Worm (Caenorhabditis elegans) whole organism, young adult: ENCODE results near the gene F44E5.17.

ENCODE experiments used
- C06A6.2 ChIP-seq: fragments of 200-800 bp; sonication (Bioruptor generic); conservative IDR thresholded peaks from 2 replicates; pipeline ENCODE4 v1.3.6; 2022; ENCODE audit warnings: missing genetic modification characterization, missing compliant biosample characterization
- D2030.7 ChIP-seq: fragments of 200-800 bp; sonication (Bioruptor generic); IDR thresholded peaks from 2 replicates; pipeline ENCODE4 v1.3.6; 2022; ENCODE audit warnings: missing genetic modification reagents, missing genetic modification characterization, missing compliant biosample characterization
- F23B12.7 ChIP-seq: sonication (generic microtip); optimal IDR thresholded peaks from 2 replicates; lab custom pipeline; 2017; ENCODE audit warnings: missing genetic modification characterization, mild to moderate bottlenecking, missing compliant biosample characterization, antibody characterized with exemption, moderate library complexity; ENCODE audit not compliant: insufficient read depth
- F33H1.4 ChIP-seq: fragments of 200-800 bp; sonication (Bioruptor generic); IDR thresholded peaks from 2 replicates; pipeline ENCODE4 v1.3.6; 2022; ENCODE audit warnings: missing genetic modification reagents, missing genetic modification characterization, missing compliant biosample characterization
- F37B4.10 ChIP-seq: fragments of 200-800 bp; sonication (Bioruptor generic); IDR thresholded peaks from 2 replicates; pipeline ENCODE4 v1.3.6; 2022; ENCODE audit warnings: missing genetic modification characterization, missing compliant biosample characterization
- F52B5.7 ChIP-seq: sonication (generic microtip); optimal IDR thresholded peaks from 2 replicates; lab custom pipeline; 2016; ENCODE audit warnings: mild to moderate bottlenecking, missing genetic modification characterization, missing compliant biosample characterization
- F57C9.4 ChIP-seq: sonication (generic microtip); optimal IDR thresholded peaks from 2 replicates; lab custom pipeline; 2017; ENCODE audit warnings: mild to moderate bottlenecking, missing genetic modification characterization, missing compliant biosample characterization
- K12H6.12 ChIP-seq: fragments of 200-800 bp; sonication (Bioruptor generic); optimal IDR thresholded peaks from 2 replicates; lab custom pipeline; 2018; ENCODE audit warnings: mild to moderate bottlenecking, missing genetic modification characterization, missing compliant biosample characterization
- T26A5.8 ChIP-seq: sonication (generic microtip); optimal IDR thresholded peaks from 2 replicates; lab custom pipeline; 2016; ENCODE audit warnings: missing genetic modification characterization, missing compliant biosample characterization
- Y53G8AR.9 ChIP-seq: fragments of 200-800 bp; sonication (Bioruptor generic); conservative IDR thresholded peaks from 2 replicates; pipeline ENCODE4 v1.3.6; 2022; ENCODE audit warnings: missing genetic modification reagents, missing genetic modification characterization, missing compliant biosample characterization
- Y95B8A.8 ChIP-seq: fragments of 200-800 bp; sonication (Bioruptor generic); IDR thresholded peaks from 2 replicates; pipeline ENCODE4 v1.3.6; 2022; ENCODE audit warnings: missing genetic modification reagents, missing genetic modification characterization, missing compliant biosample characterization
- akir-1 ChIP-seq: fragments of 200-800 bp; sonication (Bioruptor generic); optimal IDR thresholded peaks from 2 replicates; lab custom pipeline; 2018; ENCODE audit warnings: mild to moderate bottlenecking, missing genetic modification characterization, moderate library complexity, missing compliant biosample characterization
- atf-7 ChIP-seq: sonication (generic microtip); optimal IDR thresholded peaks from 2 replicates; lab custom pipeline; 2017; ENCODE audit warnings: mild to moderate bottlenecking, missing genetic modification characterization, missing compliant biosample characterization
- athp-1 ChIP-seq: sonication (generic microtip); optimal IDR thresholded peaks from 2 replicates; lab custom pipeline; 2017; ENCODE audit warnings: mild to moderate bottlenecking, missing genetic modification characterization, missing compliant biosample characterization
- attf-6 ChIP-seq: fragments of 200-800 bp; sonication (Bioruptor generic); IDR thresholded peaks from 2 replicates; pipeline ENCODE4 v1.3.6; 2022; ENCODE audit warnings: missing genetic modification reagents, missing genetic modification characterization, missing compliant biosample characterization
- bed-2 ChIP-seq: fragments of 200-800 bp; sonication (Bioruptor generic); IDR thresholded peaks from 2 replicates; pipeline ENCODE4 v1.3.6; 2022; ENCODE audit warnings: missing genetic modification reagents, missing genetic modification characterization, missing compliant biosample characterization
- cebp-2 ChIP-seq: fragments of 200-800 bp; sonication (Bioruptor generic); IDR thresholded peaks from 2 replicates; pipeline ENCODE4 v1.3.6; 2022; ENCODE audit warnings: missing genetic modification characterization, missing compliant biosample characterization
- ceh-100 ChIP-seq: fragments of 200-800 bp; sonication (Bioruptor generic); IDR thresholded peaks from 2 replicates; pipeline ENCODE4 v1.3.6; 2022; ENCODE audit warnings: missing genetic modification reagents, missing genetic modification characterization, missing compliant biosample characterization
- ceh-58 ChIP-seq: fragments of 200-800 bp; sonication (Bioruptor generic); IDR thresholded peaks from 2 replicates; pipeline ENCODE4 v1.3.6; 2022; ENCODE audit warnings: missing genetic modification characterization, missing compliant biosample characterization
- ceh-79 ChIP-seq: sonication (generic microtip); optimal IDR thresholded peaks from 2 replicates; lab custom pipeline; 2017; ENCODE audit warnings: mild to moderate bottlenecking, missing genetic modification characterization, missing compliant biosample characterization
- die-1 ChIP-seq: sonication (generic microtip); optimal IDR thresholded peaks from 2 replicates; lab custom pipeline; 2016; ENCODE audit warnings: missing genotype, mild to moderate bottlenecking, missing genetic modification characterization, missing compliant biosample characterization
- egl-44 ChIP-seq: fragments of 200-800 bp; sonication (Bioruptor generic); IDR thresholded peaks from 2 replicates; pipeline ENCODE4 v1.3.6; 2022; ENCODE audit warnings: missing genetic modification reagents, missing genetic modification characterization, missing compliant biosample characterization
- egrh-3 ChIP-seq: fragments of 200-800 bp; sonication (Bioruptor generic); IDR thresholded peaks from 2 replicates; pipeline ENCODE4 v1.3.6; 2022; ENCODE audit warnings: missing genetic modification reagents, missing genetic modification characterization, missing compliant biosample characterization
- ekl-4 ChIP-seq: fragments of 200-800 bp; sonication (Bioruptor generic); IDR thresholded peaks from 2 replicates; pipeline ENCODE4 v1.3.6; 2022; ENCODE audit warnings: missing genetic modification reagents, missing genetic modification characterization, missing compliant biosample characterization
- gei-17 ChIP-seq: fragments of 200-800 bp; sonication (Bioruptor generic); optimal IDR thresholded peaks from 2 replicates; lab custom pipeline; 2018; ENCODE audit warnings: mild to moderate bottlenecking, missing genetic modification characterization, missing compliant biosample characterization
- hlh-12 ChIP-seq: sonication (generic microtip); optimal IDR thresholded peaks from 2 replicates; lab custom pipeline; 2016; ENCODE audit warnings: missing genetic modification characterization, missing compliant biosample characterization
- hlh-26 ChIP-seq: fragments of 200-800 bp; sonication (Bioruptor generic); conservative IDR thresholded peaks from 2 replicates; pipeline ENCODE4 v1.3.6; 2022; ENCODE audit warnings: missing genetic modification reagents, missing genetic modification characterization, missing compliant biosample characterization
- hsf-1 ChIP-seq: fragments of 200-800 bp; sonication (Bioruptor generic); IDR thresholded peaks from 2 replicates; pipeline ENCODE4 v1.3.6; 2022; ENCODE audit warnings: missing genetic modification reagents, missing genetic modification characterization, missing compliant biosample characterization
- lag-1 ChIP-seq: fragments of 200-800 bp; sonication (Bioruptor generic); IDR thresholded peaks from 2 replicates; pipeline ENCODE4 v1.3.6; 2022; ENCODE audit warnings: missing genetic modification reagents, missing genetic modification characterization, missing compliant biosample characterization
- lsl-1 ChIP-seq: fragments of 200-800 bp; sonication (Bioruptor generic); optimal IDR thresholded peaks from 2 replicates; lab custom pipeline; 2018; ENCODE audit warnings: mild to moderate bottlenecking, missing genetic modification characterization, moderate library complexity, missing compliant biosample characterization
- madf-6 ChIP-seq: fragments of 200-800 bp; sonication (Bioruptor generic); IDR thresholded peaks from 2 replicates; pipeline ENCODE4 v1.3.6; 2022; ENCODE audit warnings: missing genetic modification reagents, missing genetic modification characterization, missing compliant biosample characterization
- madf-8 ChIP-seq: fragments of 200-800 bp; sonication (Bioruptor generic); conservative IDR thresholded peaks from 2 replicates; pipeline ENCODE4 v1.3.6; 2022; ENCODE audit warnings: missing genetic modification reagents, missing genetic modification characterization, missing compliant biosample characterization
- mel-28 ChIP-seq: sonication (generic microtip); optimal IDR thresholded peaks from 2 replicates; lab custom pipeline; 2016; ENCODE audit warnings: borderline replicate concordance, mild to moderate bottlenecking, missing genetic modification characterization, missing compliant biosample characterization
- nhr-120 ChIP-seq: fragments of 200-800 bp; sonication (Bioruptor generic); IDR thresholded peaks from 2 replicates; pipeline ENCODE4 v1.3.6; 2022; ENCODE audit warnings: missing genetic modification characterization, missing compliant biosample characterization
- nhr-179 ChIP-seq: sonication (generic microtip); optimal IDR thresholded peaks from 2 replicates; lab custom pipeline; 2016; ENCODE audit warnings: mild to moderate bottlenecking, missing genetic modification characterization, missing compliant biosample characterization
- rec-8 ChIP-seq, 2 experiments: sonication (generic microtip); optimal IDR thresholded peaks; 2 replicates each; lab custom pipeline; 2016; ENCODE audit warnings: mild to moderate bottlenecking in 2 of 2, missing genetic modification characterization in 2 of 2, missing genetic modification reagents in 2 of 2, missing genotype in 2 of 2, missing biosample characterization in 1 of 2, missing compliant biosample characterization in 1 of 2, moderate library complexity in 1 of 2
- repo-1 ChIP-seq: sonication (generic microtip); optimal IDR thresholded peaks from 2 replicates; lab custom pipeline; 2017; ENCODE audit warnings: mild to moderate bottlenecking, missing genetic modification characterization, missing compliant biosample characterization
- rpc-1 ChIP-seq, 2 experiments: fragments of 150-350 bp in 1 of 2; sonication (generic microtip) in 1 of 2; optimal IDR thresholded peaks; 2 replicates each; lab custom pipeline; 2014 to 2018; ENCODE audit warnings: missing biosample characterization in 1 of 2, missing genetic modification characterization in 1 of 2, missing genetic modification reagents in 1 of 2, missing genotype in 1 of 2
- sea-2 ChIP-seq: fragments of 200-800 bp; sonication (Bioruptor generic); IDR thresholded peaks from 2 replicates; pipeline ENCODE4 v1.3.6; 2022; ENCODE audit warnings: missing genetic modification characterization, missing compliant biosample characterization
- snpc-1.1 ChIP-seq: sonication (generic microtip); optimal IDR thresholded peaks from 2 replicates; lab custom pipeline; 2017; ENCODE audit warnings: missing genetic modification characterization, mild to moderate bottlenecking, missing compliant biosample characterization, antibody characterized with exemption, moderate library complexity, missing genotype, missing genetic modification reagents; ENCODE audit not compliant: insufficient read depth
- snpc-1.3 ChIP-seq: sonication (generic microtip); optimal IDR thresholded peaks from 2 replicates; lab custom pipeline; 2017; ENCODE audit warnings: missing genetic modification characterization, mild to moderate bottlenecking, missing compliant biosample characterization, antibody characterized with exemption, moderate library complexity, missing genotype, missing genetic modification reagents; ENCODE audit not compliant: insufficient read depth
- snpc-4 ChIP-seq, 5 experiments: fragments of 150-350 bp in 1 of 5; sonication (generic microtip) in 4 of 5; optimal IDR thresholded peaks; 2 replicates each; lab custom pipeline; 2014 to 2018; ENCODE audit warnings: missing genetic modification characterization in 5 of 5, missing biosample characterization in 3 of 5, antibody characterized with exemption in 2 of 5, mild to moderate bottlenecking in 2 of 5, missing compliant biosample characterization in 2 of 5, missing genotype in 2 of 5, moderate library complexity in 2 of 5, missing genetic modification reagents in 1 of 5
- somi-1 ChIP-seq: fragments of 200-800 bp; sonication (Bioruptor generic); optimal IDR thresholded peaks from 2 replicates; lab custom pipeline; 2018; ENCODE audit warnings: mild to moderate bottlenecking, missing genetic modification characterization, missing compliant biosample characterization
- tbp1 ChIP-seq: fragments of 200-800 bp; sonication (Bioruptor generic); optimal IDR thresholded peaks from 2 replicates; lab custom pipeline; 2018; ENCODE audit warnings: mild to moderate bottlenecking, missing genetic modification characterization, missing compliant biosample characterization
- tbx-9 ChIP-seq: sonication (generic microtip); optimal IDR thresholded peaks from 2 replicates; lab custom pipeline; 2016; ENCODE audit warnings: borderline replicate concordance, missing genetic modification characterization, inconsistent platforms, missing compliant biosample characterization
- ztf-22 ChIP-seq: fragments of 200-800 bp; sonication (Bioruptor generic); optimal IDR thresholded peaks from 2 replicates; lab custom pipeline; 2018; ENCODE audit warnings: mild to moderate bottlenecking, missing genetic modification characterization, moderate library complexity, missing compliant biosample characterization
- ztf-6 ChIP-seq: fragments of 200-800 bp; sonication (Bioruptor generic); IDR thresholded peaks from 2 replicates; pipeline ENCODE4 v1.3.6; 2022; ENCODE audit warnings: missing genetic modification reagents, missing genetic modification characterization, missing compliant biosample characterization

Gene F44E5.17

ce11 chrII:11747889-11748288, 505 bp downstream of the F44E5.17 start:
- no peak for TF ChIP-seq snpc-1.3 (tag; lab: Kevin White, UChicago)
- no peak for TF ChIP-seq rpc-1 (optimal IDR thresholded peaks at IDR 0.05; lab: Kevin White, UChicago)
- no peak for TF ChIP-seq rpc-1 (tag; optimal IDR thresholded peaks at IDR 0.05; lab: Kevin White, UChicago)
- peak; percentile 39; the same call in 1 of the 2 replicates for TF ChIP-seq madf-6 (GFP tag; lab: Robert Waterston, UW)
- no peak for TF ChIP-seq nhr-120 (GFP tag; lab: Robert Waterston, UW)
- TF ChIP-seq madf-8 (GFP tag; lab: Robert Waterston, UW): no peak
- no peak for TF ChIP-seq tbx-9
- TF ChIP-seq C06A6.2 (GFP tag; lab: Robert Waterston, UW): no peak
- no peak for TF ChIP-seq akir-1
- peak; percentile 27 for TF ChIP-seq athp-1 (tag; lab: Kevin White, UChicago)
- TF ChIP-seq F52B5.7 (tag; lab: Kevin White, UChicago): no peak
- TF ChIP-seq gei-17 (GFP tag; lab: Kevin White, UChicago): no peak
- TF ChIP-seq ceh-79 (tag; lab: Kevin White, UChicago): no peak
- peak; percentile 1 for TF ChIP-seq F23B12.7
- TF ChIP-seq D2030.7 (GFP tag; lab: Robert Waterston, UW): 0 out of 2 replicates have a peak, but pooled peaks have one; percentile 13
- TF ChIP-seq lsl-1 (GFP tag; lab: Kevin White, UChicago): peak; percentile 67
- no peak for TF ChIP-seq Y53G8AR.9 (GFP tag; lab: Robert Waterston, UW)
- no peak for TF ChIP-seq snpc-1.1
- no peak for TF ChIP-seq F33H1.4 (GFP tag; lab: Robert Waterston, UW)
- TF ChIP-seq lag-1: no peak
- TF ChIP-seq ceh-100: no peak
- no peak for TF ChIP-seq ztf-22 (GFP tag; lab: Kevin White, UChicago)
- no peak for TF ChIP-seq nhr-179 (tag; lab: Kevin White, UChicago)
- TF ChIP-seq ceh-58: no peak
- no peak for TF ChIP-seq mel-28 (tag; lab: Kevin White, UChicago)
- no peak for TF ChIP-seq rec-8 (tag; optimal IDR thresholded peaks at IDR 0.05; lab: Kevin White, UChicago)
- no peak for TF ChIP-seq tbp1 (GFP tag; lab: Kevin White, UChicago)
- no peak for TF ChIP-seq K12H6.12 (tag; lab: Kevin White, UChicago)
- no peak for TF ChIP-seq F37B4.10 (GFP tag; lab: Robert Waterston, UW)
- TF ChIP-seq, all 124 proteins: peak for 5

DNA sequence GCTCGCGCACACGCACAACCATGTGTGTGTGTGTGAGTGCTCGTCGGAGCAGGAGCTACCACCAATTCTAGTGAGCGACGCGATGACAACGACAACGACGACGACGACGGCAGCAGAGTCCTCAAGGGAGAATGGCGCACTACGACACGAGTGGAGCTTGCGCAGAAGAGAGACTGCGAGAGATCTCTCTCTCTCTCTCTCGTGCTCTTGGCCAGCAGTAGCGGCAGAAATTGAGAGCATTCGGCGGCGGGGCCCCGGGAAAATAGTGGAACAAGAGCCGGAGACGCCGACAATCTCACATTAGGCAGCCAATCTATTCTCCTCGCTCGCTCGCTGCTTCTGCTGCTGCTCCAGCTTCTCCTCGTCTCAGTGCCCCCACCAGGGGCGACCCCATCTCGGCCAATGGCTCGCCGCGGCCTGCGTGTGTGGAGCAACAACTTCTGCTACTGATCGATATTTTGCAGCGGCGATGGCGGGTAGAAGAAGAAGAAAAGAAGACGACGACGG, 1.6 kb downstream of the F44E5.17 start:
- TF ChIP-seq cebp-2 (GFP tag; lab: Robert Waterston, UW) (0 out of 2 replicates have a peak, but pooled peaks have one; percentile 42), hsf-1 (GFP tag; lab: Robert Waterston, UW) (no peak), ekl-4 (GFP tag; lab: Robert Waterston, UW) (peak; percentile 55), egrh-3 (GFP tag; lab: Robert Waterston, UW) (peak; percentile 94), sea-2 (GFP tag; lab: Robert Waterston, UW) (no peak), hlh-12 (tag; lab: Kevin White, UChicago) (no peak), bed-2 (GFP tag; lab: Robert Waterston, UW) (peak; percentile 23; the same call in 1 of the 2 replicates), atf-7 (tag; lab: Kevin White, UChicago) (peak; percentile 45), snpc-4 (GFP tag; optimal IDR thresholded peaks at IDR 0.05; lab: Kevin White, UChicago) (no peak), snpc-4 (tag; optimal IDR thresholded peaks at IDR 0.05; lab: Kevin White, UChicago) (peak in 1 of 4 experiments; percentile 45), somi-1 (GFP tag; lab: Kevin White, UChicago) (no peak), ztf-6 (GFP tag; lab: Robert Waterston, UW) (no peak), repo-1 (tag; lab: Kevin White, UChicago) (peak; percentile 52), F52B5.7 (tag; lab: Kevin White, UChicago) (peak; percentile 60), attf-6 (GFP tag; lab: Robert Waterston, UW) (no peak), egl-44 (GFP tag; lab: Robert Waterston, UW) (no peak), K12H6.12 (tag; lab: Kevin White, UChicago) (peak; percentile 78), Y95B8A.8 (no peak), T26A5.8 (tag; lab: Kevin White, UChicago) (no peak), nhr-120 (GFP tag; lab: Robert Waterston, UW) (no peak), hlh-26 (GFP tag; lab: Robert Waterston, UW) (no peak), F57C9.4 (tag; lab: Kevin White, UChicago) (peak; percentile 30), ceh-100 (peak; percentile 36; the same call in 1 of the 2 replicates), die-1 (tag; lab: Kevin White, UChicago) (no peak)
